Worm (Caenorhabditis elegans) whole organism, early embryonic: ENCODE results near the gene R155.5.

ENCODE experiments used
- B0310.2 ChIP-seq: sonication (generic microtip); optimal IDR thresholded peaks from 2 replicates; lab custom pipeline; 2016; ENCODE audit warnings: mild to moderate bottlenecking, missing genetic modification characterization, missing compliant biosample characterization
- F13C5.2 ChIP-seq: sonication (generic microtip); optimal IDR thresholded peaks from 2 replicates; lab custom pipeline; 2017; ENCODE audit warnings: mild to moderate bottlenecking, missing genetic modification characterization, inconsistent platforms, missing compliant biosample characterization
- aly-1 ChIP-seq: sonication (generic microtip); optimal IDR thresholded peaks from 2 replicates; lab custom pipeline; 2016; ENCODE audit warnings: missing genetic modification characterization, missing compliant biosample characterization
- ama-1 ChIP-seq: fragments of 150-350 bp; optimal IDR thresholded peaks from 2 replicates; lab custom pipeline; 2014
- ceh-13 ChIP-seq: fragments of 200-800 bp; sonication (Bioruptor generic); optimal IDR thresholded peaks from 2 replicates; lab custom pipeline; 2018; ENCODE audit warnings: mild to moderate bottlenecking, missing genetic modification characterization, missing compliant biosample characterization
- ceh-36 ChIP-seq: sonication (generic microtip); optimal IDR thresholded peaks from 2 replicates; lab custom pipeline; 2016; ENCODE audit warnings: missing genetic modification characterization, inconsistent platforms, missing compliant biosample characterization
- ets-7 ChIP-seq: sonication (generic microtip); optimal IDR thresholded peaks from 2 replicates; lab custom pipeline; 2016; ENCODE audit warnings: missing genotype, missing genetic modification characterization, missing compliant biosample characterization
- flt-1 ChIP-seq: fragments of 200-800 bp; sonication (Bioruptor generic); IDR thresholded peaks from 2 replicates; pipeline ENCODE4 v1.3.6; 2022; ENCODE audit warnings: missing genetic modification characterization, missing compliant biosample characterization
- hmbx-1 ChIP-seq: sonication (generic microtip); optimal IDR thresholded peaks from 2 replicates; lab custom pipeline; 2016; ENCODE audit warnings: mild to moderate bottlenecking, missing genetic modification characterization, missing compliant biosample characterization
- hmg-4 ChIP-seq: fragments of 200-800 bp; sonication (Bioruptor generic); optimal IDR thresholded peaks from 2 replicates; lab custom pipeline; 2018; ENCODE audit warnings: mild to moderate bottlenecking, missing genetic modification characterization, missing compliant biosample characterization
- hnd-1 ChIP-seq: sonication (generic microtip); optimal IDR thresholded peaks from 2 replicates; lab custom pipeline; 2016; ENCODE audit warnings: missing genetic modification characterization, missing compliant biosample characterization
- pes-1 ChIP-seq: fragments of 200-800 bp; sonication (Bioruptor generic); IDR thresholded peaks from 2 replicates; pipeline ENCODE4 v1.3.6; 2022; ENCODE audit warnings: missing genetic modification reagents, missing genetic modification characterization, missing compliant biosample characterization
- scrt-1 ChIP-seq: fragments of 200-800 bp; sonication (Bioruptor generic); IDR thresholded peaks from 2 replicates; pipeline ENCODE4 v1.3.6; 2022; ENCODE audit warnings: missing genetic modification characterization, missing compliant biosample characterization
- sea-1 ChIP-seq: fragments of 200-800 bp; sonication (Bioruptor generic); conservative IDR thresholded peaks from 2 replicates; pipeline ENCODE4 v1.3.6; 2022; ENCODE audit warnings: missing genetic modification characterization, missing compliant biosample characterization
- tbx-11 ChIP-seq: fragments of 200-800 bp; sonication (Bioruptor generic); IDR thresholded peaks from 2 replicates; pipeline ENCODE4 v1.3.6; 2022; ENCODE audit warnings: missing genetic modification characterization, missing compliant biosample characterization
- tbx-37 ChIP-seq: fragments of 200-800 bp; sonication (Bioruptor generic); conservative IDR thresholded peaks from 2 replicates; pipeline ENCODE4 v1.3.6; 2022; ENCODE audit warnings: missing genetic modification reagents, missing genetic modification characterization, missing compliant biosample characterization
- tra-4 ChIP-seq: sonication (generic microtip); optimal IDR thresholded peaks from 2 replicates; lab custom pipeline; 2017; ENCODE audit warnings: missing genetic modification characterization, missing compliant biosample characterization

Gene R155.5

DNA sequence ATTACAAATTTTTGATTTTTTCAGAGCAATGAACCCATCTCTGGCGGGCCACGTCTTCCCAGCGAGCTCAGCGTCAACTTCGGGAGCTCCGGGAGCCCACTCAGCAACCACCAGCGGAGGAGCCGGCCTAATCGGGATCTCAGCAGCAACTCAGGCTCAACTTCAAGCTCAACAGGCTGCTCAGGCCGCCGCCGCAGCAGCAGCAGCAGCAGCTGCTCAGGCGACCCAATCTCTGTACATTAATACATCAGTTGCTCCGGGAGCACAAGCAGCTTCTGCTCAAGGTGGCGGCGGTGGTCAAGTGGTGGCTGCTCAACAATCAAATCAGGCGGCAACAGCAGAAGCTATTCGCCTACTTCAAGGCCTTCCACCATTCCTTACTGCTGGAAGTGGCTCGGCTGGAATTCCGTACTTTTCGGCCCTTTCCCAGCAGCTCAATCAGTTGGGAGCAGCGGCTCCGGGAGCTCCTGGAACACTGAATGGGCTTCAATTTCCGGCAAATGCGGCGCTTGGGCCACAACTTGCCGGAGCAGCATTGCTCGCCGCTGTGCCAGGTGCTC, 39.5 kb downstream of the R155.5 start:
- TF ChIP-seq scrt-1 (GFP tag; lab: Robert Waterston, UW) (no peak), pes-1 (GFP tag; lab: Robert Waterston, UW) (no peak), hmbx-1 (tag; lab: Kevin White, UChicago) (no peak), F13C5.2 (no peak)

DNA sequence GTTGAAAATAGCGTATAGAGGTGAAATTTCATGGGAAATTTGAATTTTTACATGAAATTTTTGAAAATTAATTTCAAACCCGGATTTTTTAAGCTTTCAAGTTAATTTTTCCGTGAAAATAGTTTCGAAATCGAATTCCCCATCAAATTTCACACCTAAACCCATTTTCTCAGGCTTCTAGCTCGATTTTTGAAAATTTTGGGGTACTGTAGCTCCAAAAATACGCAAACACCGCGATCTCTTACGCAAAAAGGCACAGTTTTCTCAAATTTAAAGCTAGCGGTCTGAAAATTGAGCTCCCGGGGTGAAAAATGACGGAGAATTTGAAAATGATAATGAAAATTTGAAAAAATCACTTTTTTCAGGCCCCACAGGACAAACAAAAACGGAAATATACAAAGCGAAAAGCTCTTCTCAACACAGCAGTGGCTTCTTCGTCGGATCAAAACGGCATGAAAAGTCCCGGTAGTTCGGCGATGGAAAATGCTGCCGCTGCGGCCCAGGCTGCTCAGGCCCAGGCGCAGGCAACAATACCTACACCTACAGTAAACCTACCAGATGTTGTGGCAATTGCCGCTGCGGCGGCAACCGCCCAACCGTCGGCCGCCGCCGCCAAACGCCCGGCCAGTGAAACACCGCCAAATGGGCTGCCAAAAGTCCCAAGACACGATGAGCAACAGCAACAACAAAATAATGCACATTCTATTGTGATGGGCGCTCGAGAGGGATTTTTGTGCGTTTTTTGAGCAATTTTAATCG, 41.4 kb downstream of the R155.5 start:
- TF ChIP-seq ets-7 (tag; lab: Kevin White, UChicago) (no peak), aly-1 (peak; percentile 14), tbx-37 (GFP tag; lab: Robert Waterston, UW) (no peak), hnd-1 (tag; lab: Kevin White, UChicago) (no peak)

ce11 chrIII:1927230-1927629, 43.1 kb downstream of the R155.5 start:
- TF ChIP-seq scrt-1 (GFP tag; lab: Robert Waterston, UW) (no peak), F13C5.2 (no peak), ama-1 (no peak)

DNA sequence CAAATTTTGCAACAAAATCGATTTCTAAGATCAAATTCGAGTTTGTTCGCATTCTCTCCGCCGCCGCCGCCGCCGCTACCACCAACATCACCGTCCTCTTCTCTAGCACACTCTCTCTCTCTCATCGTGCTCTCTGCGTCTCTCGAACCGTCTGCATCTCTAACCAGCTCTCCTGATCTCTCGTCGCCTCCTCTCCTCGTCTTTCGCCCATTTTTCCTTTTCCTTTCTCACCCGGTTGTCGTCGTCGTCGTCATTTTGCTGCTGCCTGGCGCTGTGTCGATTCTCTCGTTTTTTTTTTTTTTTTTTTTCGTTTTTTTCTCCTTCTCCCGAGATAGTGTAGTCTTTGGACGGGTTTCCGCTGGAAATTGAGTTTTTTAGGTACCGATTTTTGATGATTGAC, 43.9 kb downstream of the R155.5 start:
- no peak for TF ChIP-seq ama-1
- TF ChIP-seq sea-1 (GFP tag; lab: Robert Waterston, UW), result no peak
- no peak for TF ChIP-seq flt-1 (GFP tag; lab: Robert Waterston, UW)
- peak; percentile 42 for TF ChIP-seq ets-7 (tag; lab: Kevin White, UChicago)
- peak; percentile 12 for TF ChIP-seq pes-1 (GFP tag; lab: Robert Waterston, UW)
- no peak for TF ChIP-seq hmbx-1 (tag; lab: Kevin White, UChicago)
- TF ChIP-seq tbx-37 (GFP tag; lab: Robert Waterston, UW), result peak; percentile 3; the same call in 1 of the 2 replicates
- TF ChIP-seq B0310.2 (tag; lab: Kevin White, UChicago), result no peak
- no peak for TF ChIP-seq ceh-13 (GFP tag; lab: Kevin White, UChicago)
- no peak for TF ChIP-seq tra-4 (tag; lab: Kevin White, UChicago)
- TF ChIP-seq hnd-1 (tag; lab: Kevin White, UChicago), result no peak
- no peak for TF ChIP-seq hmg-4 (GFP tag; lab: Kevin White, UChicago)

ce11 chrIII:1925786-1926185, 44.5 kb downstream of the R155.5 start:
- TF ChIP-seq tra-4 (tag; lab: Kevin White, UChicago), result no peak
- no peak for TF ChIP-seq flt-1 (GFP tag; lab: Robert Waterston, UW)
- no peak for TF ChIP-seq ceh-36 (tag; lab: Kevin White, UChicago)
- no peak for TF ChIP-seq hnd-1 (tag; lab: Kevin White, UChicago)
- no peak for TF ChIP-seq scrt-1 (GFP tag; lab: Robert Waterston, UW)
- no peak for TF ChIP-seq ama-1
- TF ChIP-seq sea-1 (GFP tag; lab: Robert Waterston, UW), result no peak
- no peak for TF ChIP-seq B0310.2 (tag; lab: Kevin White, UChicago)
- TF ChIP-seq hmg-4 (GFP tag; lab: Kevin White, UChicago), result no peak
- TF ChIP-seq ceh-13 (GFP tag; lab: Kevin White, UChicago), result no peak
- TF ChIP-seq pes-1 (GFP tag; lab: Robert Waterston, UW), result no peak
- no peak for TF ChIP-seq hmbx-1 (tag; lab: Kevin White, UChicago)
- no peak for TF ChIP-seq tbx-37 (GFP tag; lab: Robert Waterston, UW)
- no peak for TF ChIP-seq tbx-11 (GFP tag; lab: Robert Waterston, UW)

DNA sequence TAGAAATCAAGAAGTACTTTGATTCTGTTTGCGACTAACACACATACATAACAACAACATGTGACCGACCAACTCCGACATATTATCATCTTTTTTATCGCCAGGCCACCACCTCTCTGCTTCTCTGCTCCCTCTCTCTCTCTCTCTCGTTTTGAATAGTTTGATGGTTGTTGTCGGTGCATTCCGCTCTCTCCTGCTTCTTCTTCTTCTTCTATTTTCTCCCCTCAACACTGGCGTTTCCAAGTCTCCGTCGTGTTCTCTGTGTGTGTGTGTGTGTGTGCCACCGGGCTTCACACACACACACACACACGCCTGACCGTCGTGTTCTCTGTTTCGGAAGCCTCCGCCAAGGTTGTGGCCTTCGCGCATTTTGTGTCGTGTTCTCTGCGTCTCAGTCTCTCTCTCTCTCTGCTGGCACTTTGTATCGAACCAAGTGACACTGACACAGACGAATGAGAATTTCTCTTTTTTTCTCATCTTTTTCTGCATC, 45.2 kb downstream of the R155.5 start:
- no peak for TF ChIP-seq F13C5.2
- peak; percentile 67; the same call in 1 of the 2 replicates for TF ChIP-seq pes-1 (GFP tag; lab: Robert Waterston, UW)
- TF ChIP-seq hmg-4 (GFP tag; lab: Kevin White, UChicago), result peak; percentile 7
- peak; percentile 17; the same call in 1 of the 2 replicates for TF ChIP-seq tbx-37 (GFP tag; lab: Robert Waterston, UW)

DNA sequence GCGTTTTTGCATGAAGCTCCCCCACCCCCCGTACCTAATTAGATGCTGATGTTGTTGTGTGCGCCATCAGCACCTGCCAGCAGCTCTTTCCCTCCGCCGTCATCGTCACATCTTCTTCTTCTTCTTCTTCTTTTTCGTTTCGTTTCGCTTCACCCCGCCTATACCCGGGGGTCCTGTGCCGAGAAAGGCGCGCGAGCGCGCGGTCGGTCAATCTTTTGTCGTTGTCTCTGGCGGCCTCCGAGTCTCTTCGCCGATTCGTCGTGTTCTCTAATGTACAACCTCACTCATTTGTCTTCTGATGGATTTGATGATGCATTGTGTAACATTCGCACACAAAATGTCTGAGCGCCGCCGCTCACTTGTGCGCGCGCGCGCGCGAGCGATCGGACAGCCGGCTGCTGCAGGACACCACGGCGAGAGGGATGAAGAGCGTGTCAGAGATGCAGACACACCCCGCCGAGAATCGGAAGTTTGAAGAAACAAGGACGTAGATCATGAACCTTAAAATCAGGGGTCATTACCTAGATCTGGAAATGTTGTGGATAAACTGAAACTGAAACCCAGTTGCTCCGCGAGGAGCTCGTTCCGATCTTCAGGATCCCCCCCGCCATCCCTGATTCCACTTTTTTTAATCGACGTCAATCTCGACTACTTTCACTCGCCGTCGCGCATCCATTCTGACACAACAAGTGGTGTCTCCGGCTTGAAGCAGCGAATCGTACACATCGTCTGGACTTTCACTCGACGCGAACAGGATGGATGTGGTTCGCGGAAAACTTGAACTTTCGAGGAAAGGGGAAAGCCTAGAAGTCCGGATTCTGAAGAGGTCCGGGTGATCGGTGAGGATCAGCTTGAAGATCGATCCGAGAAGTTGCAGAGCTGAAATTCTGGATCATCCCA, 46.7 kb downstream of the R155.5 start:
- TF ChIP-seq scrt-1 (GFP tag; lab: Robert Waterston, UW), result no peak
- peak; percentile 43 for TF ChIP-seq aly-1
- TF ChIP-seq tbx-11 (GFP tag; lab: Robert Waterston, UW), result no peak
- TF ChIP-seq tra-4 (tag; lab: Kevin White, UChicago), result no peak
- no peak for TF ChIP-seq tbx-37 (GFP tag; lab: Robert Waterston, UW)
- no peak for TF ChIP-seq hnd-1 (tag; lab: Kevin White, UChicago)
- no peak for TF ChIP-seq ets-7 (tag; lab: Kevin White, UChicago)
- peak; percentile 44; the same call in 1 of the 2 replicates for TF ChIP-seq pes-1 (GFP tag; lab: Robert Waterston, UW)
- no peak for TF ChIP-seq hmbx-1 (tag; lab: Kevin White, UChicago)
- TF ChIP-seq hmg-4 (GFP tag; lab: Kevin White, UChicago), result peak; percentile 29
- TF ChIP-seq F13C5.2, result peak; percentile 47
- TF ChIP-seq B0310.2 (tag; lab: Kevin White, UChicago), result no peak
- no peak for TF ChIP-seq ceh-36 (tag; lab: Kevin White, UChicago)
- 0 out of 2 replicates have a peak, but pooled peaks have one; percentile 4 for TF ChIP-seq flt-1 (GFP tag; lab: Robert Waterston, UW)
- TF ChIP-seq ama-1, result no peak
- TF ChIP-seq sea-1 (GFP tag; lab: Robert Waterston, UW), result no peak
- TF ChIP-seq ceh-13 (GFP tag; lab: Kevin White, UChicago), result no peak
